Fruit fly (Drosophila melanogaster) whole organism, prepupa: ENCODE measurements around the gene Sfp24Ba.

Experiments used
- CG10631 ChIP-seq: fragments of 200-800 bp; sonication (Bioruptor generic); optimal IDR thresholded peaks from 2 replicates; lab custom pipeline; 2016; ENCODE audit warnings: missing biosample characterization, missing genetic modification characterization
- CG31627 ChIP-seq: fragments of 200-800 bp; sonication (Bioruptor generic); optimal IDR thresholded peaks from 3 replicates; lab custom pipeline; 2016; ENCODE audit warnings: missing biosample characterization, missing genetic modification characterization
- CG32006 ChIP-seq: fragments of 200-800 bp; sonication (Bioruptor generic); optimal IDR thresholded peaks from 3 replicates; lab custom pipeline; 2017; ENCODE audit warnings: missing biosample characterization, mild to moderate bottlenecking, missing genetic modification characterization
- CG3919 ChIP-seq: fragments of 200-800 bp; sonication (Bioruptor generic); optimal IDR thresholded peaks from 3 replicates; lab custom pipeline; 2016; ENCODE audit warnings: missing biosample characterization, missing genetic modification characterization
- CG6163 ChIP-seq: fragments of 200-800 bp; sonication (Bioruptor generic); IDR thresholded peaks from 3 replicates; pipeline ENCODE4 v1.3.6; 2022; ENCODE audit warnings: missing biosample characterization, missing genetic modification characterization
- CG8319 ChIP-seq: fragments of 200-800 bp; sonication (Bioruptor generic); optimal IDR thresholded peaks from 3 replicates; lab custom pipeline; 2016; ENCODE audit warnings: missing biosample characterization, missing genetic modification characterization
- Eip93F ChIP-seq: fragments of 200-800 bp; sonication (Bioruptor generic); optimal IDR thresholded peaks from 2 replicates; lab custom pipeline; 2016; ENCODE audit warnings: missing biosample characterization, mild to moderate bottlenecking, missing genetic modification characterization
- Hr4 ChIP-seq: fragments of 200-800 bp; sonication (Bioruptor generic); optimal IDR thresholded peaks from 3 replicates; lab custom pipeline; 2016; ENCODE audit warnings: missing biosample characterization, missing genetic modification characterization
- Lpt ChIP-seq: fragments of 200-800 bp; sonication (Bioruptor generic); optimal IDR thresholded peaks from 3 replicates; lab custom pipeline; 2016; ENCODE audit warnings: missing biosample characterization, missing genetic modification characterization
- fd59A ChIP-seq: fragments of 200-800 bp; sonication (Bioruptor generic); optimal IDR thresholded peaks from 2 replicates; lab custom pipeline; 2017; ENCODE audit warnings: missing biosample characterization, mild to moderate bottlenecking, missing genetic modification characterization, missing genetic modification reagents
- net ChIP-seq: fragments of 200-800 bp; sonication (Bioruptor generic); optimal IDR thresholded peaks from 3 replicates; lab custom pipeline; 2016; ENCODE audit warnings: missing biosample characterization, missing genetic modification characterization
- spab ChIP-seq: fragments of 200-800 bp; sonication (Bioruptor generic); optimal IDR thresholded peaks from 2 replicates; lab custom pipeline; 2017; ENCODE audit warnings: missing biosample characterization, mild to moderate bottlenecking, missing genetic modification characterization, missing genetic modification reagents
- ss ChIP-seq, 2 experiments: fragments of 200-800 bp; sonication (Bioruptor generic); optimal IDR thresholded peaks; 2 replicates in 1 of 2; 3 replicates in 1 of 2; lab custom pipeline; 2017 to 2018; ENCODE audit warnings: mild to moderate bottlenecking in 2 of 2, missing biosample characterization in 2 of 2, missing genetic modification characterization in 2 of 2, moderate library complexity in 1 of 2

dm6 chr2L:3654956-3655618, 13.3 kb downstream of the Sfp24Ba start:
- no peak for TF ChIP-seq Hr4 (GFP tag; lab: Kevin White, UChicago)
- TF ChIP-seq ss (GFP tag; optimal IDR thresholded peaks at IDR 0.05; lab: Kevin White, UChicago), result no peak
- TF ChIP-seq CG31627, result no peak
- TF ChIP-seq CG32006 (GFP tag; lab: Kevin White, UChicago), result no peak
- TF ChIP-seq Eip93F (GFP tag; lab: Kevin White, UChicago), result no peak
- no peak for TF ChIP-seq CG8319
- no peak for TF ChIP-seq CG3919
- TF ChIP-seq CG10631 (GFP tag; lab: Kevin White, UChicago), result no peak
- no peak for TF ChIP-seq Lpt (GFP tag; lab: Kevin White, UChicago)
- TF ChIP-seq CG6163 (GFP tag; lab: Robert Waterston, UW), result no peak
- TF ChIP-seq spab (GFP tag; lab: Kevin White, UChicago), result no peak
- no peak for TF ChIP-seq fd59A (GFP tag; lab: Kevin White, UChicago)
- TF ChIP-seq net, result no peak
